Worm (Caenorhabditis elegans): ENCODE results near the gene ari-2.

DNA sequence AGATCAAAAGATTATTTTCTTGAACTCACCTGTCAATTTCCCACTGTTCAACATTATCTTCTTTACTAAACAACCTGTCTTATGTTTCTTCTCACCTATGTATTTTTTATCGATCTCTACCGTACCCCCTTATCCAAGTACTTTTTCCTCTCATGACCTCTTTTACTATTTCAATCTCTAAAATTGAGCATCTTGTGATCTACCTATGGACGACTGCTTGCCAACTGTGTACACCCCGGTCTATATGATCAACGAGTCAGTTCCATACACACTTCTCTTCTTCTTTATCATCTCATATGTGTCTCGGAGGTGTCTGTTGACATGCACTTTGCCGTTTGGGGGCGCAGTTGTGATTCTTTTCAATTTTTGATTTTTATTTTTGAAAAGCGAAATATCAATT lies 39.2 kb downstream of the ari-2 start:
- TF ChIP-seq ces-1 (GFP tag; optimal IDR thresholded peaks at IDR 0.05) (no peak), unc-39 (tag; optimal IDR thresholded peaks at IDR 0.05) (no peak), unc-130 (GFP tag; optimal IDR thresholded peaks at IDR 0.05) (no peak), spr-3 (GFP tag; optimal IDR thresholded peaks at IDR 0.05) (no peak)

Data from whole organism, L4 larva.